Worm (Caenorhabditis elegans): ENCODE measurements around the gene F15A4.10.

- TF ChIP-seq nhr-12 (tag; optimal IDR thresholded peaks at IDR 0.05): no peak
- no peak for TF ChIP-seq unc-62 (GFP tag; optimal IDR thresholded peaks at IDR 0.05)
- no peak for TF ChIP-seq ama-1 (optimal IDR thresholded peaks at IDR 0.05)
- no peak for TF ChIP-seq nhr-6 (tag; optimal IDR thresholded peaks at IDR 0.05)
- no peak for TF ChIP-seq nhr-237 (tag; optimal IDR thresholded peaks at IDR 0.05)
- TF ChIP-seq ZK546.5 (tag; optimal IDR thresholded peaks at IDR 0.05): no peak
- no peak for TF ChIP-seq alr-1 (tag; optimal IDR thresholded peaks at IDR 0.05)
- TF ChIP-seq lsy-2 (tag; optimal IDR thresholded peaks at IDR 0.05): no peak
- no peak for TF ChIP-seq ztf-4 (tag; optimal IDR thresholded peaks at IDR 0.05)
These were observed 34.7 kb upstream of the F15A4.10 start, which contains the start of gene ceh-99 for ce11 chrII:12519616-12520015.

All from whole organism, L2 larva.